Worm (Caenorhabditis elegans) whole organism, young adult: ENCODE measurements around the gene lgc-20.

Source experiments
- B0261.1 ChIP-seq: sonication (generic microtip); optimal IDR thresholded peaks from 2 replicates; lab custom pipeline; 2016; ENCODE audit warnings: mild to moderate bottlenecking, missing genetic modification characterization, moderate library complexity, missing compliant biosample characterization
- B0336.3 ChIP-seq: fragments of 200-800 bp; sonication (Bioruptor generic); IDR thresholded peaks from 2 replicates; pipeline ENCODE4 v1.3.6; 2022; ENCODE audit warnings: missing genetic modification characterization, missing compliant biosample characterization
- D2030.7 ChIP-seq: fragments of 200-800 bp; sonication (Bioruptor generic); IDR thresholded peaks from 2 replicates; pipeline ENCODE4 v1.3.6; 2022; ENCODE audit warnings: missing genetic modification reagents, missing genetic modification characterization, missing compliant biosample characterization
- F22D6.2 ChIP-seq: sonication (generic microtip); optimal IDR thresholded peaks from 2 replicates; lab custom pipeline; 2016; ENCODE audit warnings: mild to moderate bottlenecking, missing genetic modification characterization, missing compliant biosample characterization
- F33H1.4 ChIP-seq: fragments of 200-800 bp; sonication (Bioruptor generic); IDR thresholded peaks from 2 replicates; pipeline ENCODE4 v1.3.6; 2022; ENCODE audit warnings: missing genetic modification reagents, missing genetic modification characterization, missing compliant biosample characterization
- F49E8.2 ChIP-seq: sonication (generic microtip); optimal IDR thresholded peaks from 3 replicates; lab custom pipeline; 2017; ENCODE audit warnings: missing genetic modification characterization, mild to moderate bottlenecking, missing compliant biosample characterization, antibody characterized with exemption, moderate library complexity; ENCODE audit not compliant: insufficient read depth
- K12H6.12 ChIP-seq: fragments of 200-800 bp; sonication (Bioruptor generic); optimal IDR thresholded peaks from 2 replicates; lab custom pipeline; 2018; ENCODE audit warnings: mild to moderate bottlenecking, missing genetic modification characterization, missing compliant biosample characterization
- Y53F4B.3 ChIP-seq: fragments of 200-800 bp; sonication (Bioruptor generic); IDR thresholded peaks from 2 replicates; pipeline ENCODE4 v1.3.6; 2022; ENCODE audit warnings: missing genetic modification reagents, missing genetic modification characterization, missing compliant biosample characterization
- Y53G8AR.9 ChIP-seq: fragments of 200-800 bp; sonication (Bioruptor generic); conservative IDR thresholded peaks from 2 replicates; pipeline ENCODE4 v1.3.6; 2022; ENCODE audit warnings: missing genetic modification reagents, missing genetic modification characterization, missing compliant biosample characterization
- Y56A3A.18 ChIP-seq: fragments of 200-800 bp; sonication (Bioruptor generic); IDR thresholded peaks from 2 replicates; pipeline ENCODE4 v1.3.6; 2022; ENCODE audit warnings: missing genetic modification reagents, missing genetic modification characterization, missing compliant biosample characterization
- ama-1 ChIP-seq, 3 experiments: fragments of 150-350 bp in 1 of 3; sonication (generic microtip) in 2 of 3; optimal IDR thresholded peaks; 2 replicates each; lab custom pipeline; 2014 to 2018; ENCODE audit warnings: missing biosample characterization in 2 of 3, missing genetic modification characterization in 2 of 3, missing genetic modification reagents in 2 of 3
- aptf-2 ChIP-seq: fragments of 200-800 bp; sonication (Bioruptor generic); conservative IDR thresholded peaks from 2 replicates; pipeline ENCODE4 v1.3.6; 2022; ENCODE audit warnings: missing genetic modification reagents, missing genetic modification characterization, missing compliant biosample characterization
- bed-1 ChIP-seq: fragments of 200-800 bp; sonication (Bioruptor generic); IDR thresholded peaks from 2 replicates; pipeline ENCODE4 v1.3.6; 2022; ENCODE audit warnings: missing genetic modification reagents, missing genetic modification characterization, missing compliant biosample characterization
- ceh-100 ChIP-seq: fragments of 200-800 bp; sonication (Bioruptor generic); IDR thresholded peaks from 2 replicates; pipeline ENCODE4 v1.3.6; 2022; ENCODE audit warnings: missing genetic modification reagents, missing genetic modification characterization, missing compliant biosample characterization
- ceh-58 ChIP-seq: fragments of 200-800 bp; sonication (Bioruptor generic); IDR thresholded peaks from 2 replicates; pipeline ENCODE4 v1.3.6; 2022; ENCODE audit warnings: missing genetic modification characterization, missing compliant biosample characterization
- chd-7 ChIP-seq: sonication (generic microtip); optimal IDR thresholded peaks from 2 replicates; lab custom pipeline; 2016; ENCODE audit warnings: mild to moderate bottlenecking, missing genetic modification characterization, moderate library complexity, missing compliant biosample characterization
- die-1 ChIP-seq: sonication (generic microtip); optimal IDR thresholded peaks from 2 replicates; lab custom pipeline; 2016; ENCODE audit warnings: missing genotype, mild to moderate bottlenecking, missing genetic modification characterization, missing compliant biosample characterization
- efl-1 ChIP-seq: fragments of 150-350 bp; optimal IDR thresholded peaks from 2 replicates; lab custom pipeline; 2014; ENCODE audit warnings: missing biosample characterization, missing genetic modification reagents, missing genetic modification characterization
- egl-44 ChIP-seq: fragments of 200-800 bp; sonication (Bioruptor generic); IDR thresholded peaks from 2 replicates; pipeline ENCODE4 v1.3.6; 2022; ENCODE audit warnings: missing genetic modification reagents, missing genetic modification characterization, missing compliant biosample characterization
- ets-4 ChIP-seq: fragments of 200-800 bp; sonication (Bioruptor generic); optimal IDR thresholded peaks from 2 replicates; lab custom pipeline; 2018; ENCODE audit warnings: mild to moderate bottlenecking, missing genetic modification characterization, missing compliant biosample characterization
- fkh-3 ChIP-seq: sonication (generic microtip); optimal IDR thresholded peaks from 2 replicates; lab custom pipeline; 2016; ENCODE audit warnings: mild to moderate bottlenecking, missing genetic modification characterization, missing compliant biosample characterization
- hlh-12 ChIP-seq: sonication (generic microtip); optimal IDR thresholded peaks from 2 replicates; lab custom pipeline; 2016; ENCODE audit warnings: missing genetic modification characterization, missing compliant biosample characterization
- hmg-1.2 ChIP-seq: fragments of 200-800 bp; sonication (Bioruptor generic); IDR thresholded peaks from 2 replicates; pipeline ENCODE4 v1.3.6; 2022; ENCODE audit warnings: missing genetic modification reagents, missing genetic modification characterization, missing compliant biosample characterization
- hsf-1 ChIP-seq: fragments of 200-800 bp; sonication (Bioruptor generic); IDR thresholded peaks from 2 replicates; pipeline ENCODE4 v1.3.6; 2022; ENCODE audit warnings: missing genetic modification reagents, missing genetic modification characterization, missing compliant biosample characterization
- let-607 ChIP-seq, 2 experiments: fragments of 200-800 bp in 1 of 2; sonication (Bioruptor generic) in 1 of 2; sonication (generic microtip) in 1 of 2; optimal IDR thresholded peaks; 2 replicates each; lab custom pipeline; 2016 to 2018; ENCODE audit warnings: mild to moderate bottlenecking in 2 of 2, missing compliant biosample characterization in 2 of 2, missing genetic modification characterization in 2 of 2, moderate library complexity in 2 of 2, missing genotype in 1 of 2
- madf-10 ChIP-seq: sonication (generic microtip); optimal IDR thresholded peaks from 2 replicates; lab custom pipeline; 2016; ENCODE audit warnings: mild to moderate bottlenecking, missing genetic modification characterization, missing compliant biosample characterization
- madf-8 ChIP-seq: fragments of 200-800 bp; sonication (Bioruptor generic); conservative IDR thresholded peaks from 2 replicates; pipeline ENCODE4 v1.3.6; 2022; ENCODE audit warnings: missing genetic modification reagents, missing genetic modification characterization, missing compliant biosample characterization
- mcd-1 ChIP-seq: fragments of 200-800 bp; sonication (Bioruptor generic); IDR thresholded peaks from 2 replicates; pipeline ENCODE4 v1.3.6; 2022; ENCODE audit warnings: missing genetic modification reagents, missing genetic modification characterization, missing compliant biosample characterization
- nfya-1 ChIP-seq: sonication (generic microtip); optimal IDR thresholded peaks from 2 replicates; lab custom pipeline; 2017; ENCODE audit warnings: antibody characterized with exemption, missing compliant biosample characterization, missing genetic modification characterization, borderline replicate concordance; ENCODE audit not compliant: insufficient read depth
- nhr-120 ChIP-seq: fragments of 200-800 bp; sonication (Bioruptor generic); IDR thresholded peaks from 2 replicates; pipeline ENCODE4 v1.3.6; 2022; ENCODE audit warnings: missing genetic modification characterization, missing compliant biosample characterization
- pbrm-1 ChIP-seq: fragments of 200-800 bp; sonication (Bioruptor generic); IDR thresholded peaks from 2 replicates; pipeline ENCODE4 v1.3.6; 2022; ENCODE audit warnings: missing genetic modification reagents, missing genetic modification characterization, missing compliant biosample characterization
- rcor-1 ChIP-seq: fragments of 200-800 bp; sonication (Bioruptor generic); IDR thresholded peaks from 2 replicates; pipeline ENCODE4 v1.3.6; 2022; ENCODE audit warnings: missing genetic modification reagents, missing genetic modification characterization, missing compliant biosample characterization
- snpc-1.1 ChIP-seq: sonication (generic microtip); optimal IDR thresholded peaks from 2 replicates; lab custom pipeline; 2017; ENCODE audit warnings: missing genetic modification characterization, mild to moderate bottlenecking, missing compliant biosample characterization, antibody characterized with exemption, moderate library complexity, missing genotype, missing genetic modification reagents; ENCODE audit not compliant: insufficient read depth
- snpc-1.3 ChIP-seq: sonication (generic microtip); optimal IDR thresholded peaks from 2 replicates; lab custom pipeline; 2017; ENCODE audit warnings: missing genetic modification characterization, mild to moderate bottlenecking, missing compliant biosample characterization, antibody characterized with exemption, moderate library complexity, missing genotype, missing genetic modification reagents; ENCODE audit not compliant: insufficient read depth
- somi-1 ChIP-seq: fragments of 200-800 bp; sonication (Bioruptor generic); optimal IDR thresholded peaks from 2 replicates; lab custom pipeline; 2018; ENCODE audit warnings: mild to moderate bottlenecking, missing genetic modification characterization, missing compliant biosample characterization
- tbp1 ChIP-seq: fragments of 200-800 bp; sonication (Bioruptor generic); optimal IDR thresholded peaks from 2 replicates; lab custom pipeline; 2018; ENCODE audit warnings: mild to moderate bottlenecking, missing genetic modification characterization, missing compliant biosample characterization
- unc-130 ChIP-seq: sonication (generic microtip); optimal IDR thresholded peaks from 2 replicates; lab custom pipeline; 2016; ENCODE audit warnings: missing genetic modification reagents, missing genetic modification characterization, missing compliant biosample characterization
- zfh-2 ChIP-seq: fragments of 200-800 bp; sonication (Bioruptor generic); conservative IDR thresholded peaks from 2 replicates; pipeline ENCODE4 v1.3.6; 2022; ENCODE audit warnings: missing genetic modification reagents, missing genetic modification characterization, missing compliant biosample characterization
- ztf-18 ChIP-seq: sonication (generic microtip); optimal IDR thresholded peaks from 2 replicates; lab custom pipeline; 2016; ENCODE audit warnings: missing genotype, mild to moderate bottlenecking, missing genetic modification characterization, missing compliant biosample characterization

lgc-20 gene

DNA sequence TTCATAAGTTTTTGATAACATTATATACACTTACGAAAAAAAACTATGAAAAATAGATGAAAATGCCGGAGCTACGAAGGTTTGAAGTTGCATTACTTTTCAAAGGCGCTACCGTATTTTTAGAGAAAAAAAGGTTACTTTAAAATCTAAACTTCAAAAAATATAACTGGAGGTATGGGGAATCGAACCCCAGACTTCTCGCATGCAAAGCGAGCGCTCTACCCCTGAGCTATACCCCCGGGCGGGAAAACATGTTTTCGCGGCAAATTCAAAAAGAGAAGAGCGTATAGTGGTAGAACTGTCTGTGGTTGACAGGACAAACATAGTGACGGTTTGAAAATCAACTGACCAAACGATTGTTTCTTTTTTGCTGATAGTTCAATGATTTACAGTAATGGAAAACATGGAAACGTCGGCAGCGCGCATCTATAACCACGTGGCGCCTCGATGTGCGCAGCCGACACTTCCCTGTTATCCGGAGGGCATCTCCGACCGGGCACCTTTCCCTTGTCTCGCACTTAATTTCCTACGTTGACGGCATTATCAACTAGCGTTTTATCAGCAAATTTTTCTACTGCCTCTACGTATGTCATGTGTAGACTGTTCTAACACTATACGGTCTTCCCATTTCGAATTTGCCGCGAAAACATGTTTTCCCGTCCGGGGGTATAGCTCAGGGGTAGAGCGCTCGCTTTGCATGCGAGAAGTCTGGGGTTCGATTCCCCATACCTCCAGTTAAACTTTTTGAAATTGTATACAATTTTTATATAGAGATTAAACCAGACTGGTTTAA lies 9.4 kb downstream of the lgc-20 start (continued):
- no peak for TF ChIP-seq Y56A3A.18 (GFP tag; lab: Robert Waterston, UW)
- TF ChIP-seq B0261.1 (tag; lab: Kevin White, UChicago): peak; percentile 74
- TF ChIP-seq let-607 (tag; optimal IDR thresholded peaks at IDR 0.05; lab: Kevin White, UChicago): peak in 1 of 2 experiments; percentile 33
- TF ChIP-seq chd-7 (tag; lab: Kevin White, UChicago): no peak
- TF ChIP-seq mcd-1 (GFP tag; lab: Robert Waterston, UW): peak; percentile 32; the same call in 1 of the 2 replicates
- TF ChIP-seq snpc-1.1 (tag; lab: Kevin White, UChicago): peak; percentile 84
- no peak for TF ChIP-seq somi-1
- TF ChIP-seq madf-10 (tag; lab: Kevin White, UChicago): no peak
- TF ChIP-seq ceh-58: no peak
- TF ChIP-seq D2030.7 (GFP tag; lab: Robert Waterston, UW): 0 out of 2 replicates have a peak, but pooled peaks have one; percentile 8
- TF ChIP-seq unc-130: no peak
- TF ChIP-seq rcor-1: peak; percentile 40
- TF ChIP-seq F33H1.4 (GFP tag; lab: Robert Waterston, UW): 0 out of 2 replicates have a peak, but pooled peaks have one; percentile 25
- TF ChIP-seq die-1 (tag; lab: Kevin White, UChicago): peak; percentile 13
- no peak for TF ChIP-seq K12H6.12 (tag; lab: Kevin White, UChicago)
- TF ChIP-seq bed-1 (GFP tag; lab: Robert Waterston, UW): 0 out of 2 replicates have a peak, but pooled peaks have one; percentile 5
- TF ChIP-seq ama-1 (optimal IDR thresholded peaks at IDR 0.05; lab: Kevin White, UChicago): no peak
- TF ChIP-seq ama-1 (GFP tag; optimal IDR thresholded peaks at IDR 0.05; lab: Kevin White, UChicago): peak in 1 of 2 experiments; percentile 48
- no peak for TF ChIP-seq nfya-1 (tag; lab: Kevin White, UChicago)
- TF ChIP-seq zfh-2 (GFP tag; lab: Robert Waterston, UW): peak; percentile 37; the same call in 1 of the 2 replicates
- peak; percentile 22 for TF ChIP-seq ztf-18
- no peak for TF ChIP-seq Y53F4B.3 (GFP tag; lab: Robert Waterston, UW)
- TF ChIP-seq F49E8.2 (tag; lab: Kevin White, UChicago): no peak
- peak; percentile 61 for TF ChIP-seq snpc-1.3
- TF ChIP-seq hmg-1.2 (GFP tag; lab: Robert Waterston, UW): peak; percentile 22
- peak; percentile 85 for TF ChIP-seq tbp1 (GFP tag; lab: Kevin White, UChicago)
- no peak for TF ChIP-seq F22D6.2 (tag; lab: Kevin White, UChicago)
- no peak; the same call in 1 of the 2 replicates for TF ChIP-seq madf-8 (GFP tag; lab: Robert Waterston, UW)
- TF ChIP-seq hlh-12 (tag; lab: Kevin White, UChicago): no peak
- TF ChIP-seq pbrm-1 (GFP tag; lab: Robert Waterston, UW): 0 out of 2 replicates have a peak, but pooled peaks have one; percentile 28
- no peak for TF ChIP-seq ets-4
- peak; percentile 68; the same call in 1 of the 2 replicates for TF ChIP-seq egl-44 (GFP tag; lab: Robert Waterston, UW)
- peak; percentile 54 for TF ChIP-seq efl-1 (GFP tag; lab: Kevin White, UChicago)
- peak; percentile 44; the same call in 1 of the 2 replicates for TF ChIP-seq B0336.3
- no peak for TF ChIP-seq hsf-1 (GFP tag; lab: Robert Waterston, UW)
- TF ChIP-seq ceh-100 (GFP tag; lab: Robert Waterston, UW): peak; percentile 53; the same call in 1 of the 2 replicates
- no peak for TF ChIP-seq nhr-120
- TF ChIP-seq aptf-2: no peak
- no peak for TF ChIP-seq fkh-3 (tag; lab: Kevin White, UChicago)
- TF ChIP-seq Y53G8AR.9: no peak
